Fruit fly (Drosophila melanogaster) whole organism, embryonic: ENCODE measurements around the gene Top3beta.
A peak's percentile ranks its signal among the peaks of the same experiment; 100 is the strongest.

Experiments
- Aef1 ChIP-seq: fragments of 200-800 bp; sonication (Bioruptor generic); IDR thresholded peaks from 3 replicates; pipeline ENCODE4 v1.3.6; 2022; ENCODE audit warnings: missing biosample characterization, missing genetic modification characterization
- Awh ChIP-seq: fragments of 200-800 bp; sonication (Bioruptor generic); IDR thresholded peaks from 2 replicates; pipeline ENCODE4, ENCODE4 v1.3.6; 2022; ENCODE audit warnings: missing biosample characterization, missing genetic modification characterization
- Bgb ChIP-seq: fragments of 200-800 bp; sonication (Bioruptor generic); IDR thresholded peaks from 2 replicates; pipeline ENCODE4 v1.3.6; 2022; ENCODE audit warnings: missing biosample characterization, missing genetic modification characterization; ENCODE audit not compliant: partially characterized antibody
- CG1024 ChIP-seq: fragments of 200-800 bp; sonication (Bioruptor generic); IDR thresholded peaks from 2 replicates; pipeline ENCODE4 v1.3.6; 2022; ENCODE audit warnings: missing biosample characterization, missing genetic modification characterization
- CG11247 ChIP-seq: fragments of 200-800 bp; sonication (Bioruptor generic); IDR thresholded peaks from 2 replicates; pipeline ENCODE4 v1.3.6; 2022; ENCODE audit warnings: missing biosample characterization, missing genetic modification characterization
- CG11398 ChIP-seq: fragments of 200-800 bp; sonication (Bioruptor generic); optimal IDR thresholded peaks from 2 replicates; lab custom pipeline; 2016; ENCODE audit warnings: missing biosample characterization, missing genetic modification characterization
- CG12104 ChIP-seq: fragments of 200-800 bp; sonication (Bioruptor generic); optimal IDR thresholded peaks from 3 replicates; lab custom pipeline; 2016; ENCODE audit warnings: missing biosample characterization, missing genetic modification characterization
- CG16813 ChIP-seq: fragments of 200-800 bp; sonication (Bioruptor generic); IDR thresholded peaks from 3 replicates; pipeline ENCODE4 v1.3.6; 2022; ENCODE audit warnings: missing biosample characterization, missing genetic modification characterization; ENCODE audit not compliant: partially characterized antibody
- CG17361 ChIP-seq: fragments of 200-800 bp; sonication (Bioruptor generic); IDR thresholded peaks from 3 replicates; pipeline ENCODE4 v1.3.6; 2022; ENCODE audit warnings: missing biosample characterization, missing genetic modification characterization
- CG17385 ChIP-seq: fragments of 200-800 bp; sonication (Bioruptor generic); optimal IDR thresholded peaks from 3 replicates; lab custom pipeline; 2018; ENCODE audit warnings: missing biosample characterization, mild to moderate bottlenecking, missing genetic modification characterization
- CG18262 ChIP-seq: fragments of 200-800 bp; optimal IDR thresholded peaks from 3 replicates; lab custom pipeline; 2019; ENCODE audit warnings: missing biosample characterization, mild to moderate bottlenecking, missing genetic modification characterization, moderate library complexity
- CG18764 ChIP-seq: fragments of 200-800 bp; sonication (Bioruptor generic); optimal IDR thresholded peaks from 3 replicates; lab custom pipeline; 2016; ENCODE audit warnings: missing biosample characterization, missing genetic modification characterization
- CG2678 ChIP-seq: fragments of 200-800 bp; sonication (Bioruptor generic); optimal IDR thresholded peaks from 3 replicates; lab custom pipeline; 2019; ENCODE audit warnings: missing biosample characterization, mild to moderate bottlenecking, missing genetic modification characterization, moderate library complexity
- CG31224 ChIP-seq: fragments of 200-800 bp; sonication (Bioruptor generic); IDR thresholded peaks from 2 replicates; pipeline ENCODE4 v1.3.6; 2022; ENCODE audit warnings: missing biosample characterization, missing genetic modification characterization
- CG3407 ChIP-seq: fragments of 200-800 bp; sonication (Bioruptor generic); optimal IDR thresholded peaks from 2 replicates; lab custom pipeline; 2018; ENCODE audit warnings: missing biosample characterization, mild to moderate bottlenecking, missing genetic modification characterization
- CG4854 ChIP-seq: fragments of 200-800 bp; sonication (Bioruptor generic); optimal IDR thresholded peaks from 2 replicates; lab custom pipeline; 2016; ENCODE audit warnings: missing biosample characterization, missing genetic modification characterization, inconsistent platforms
- CG5245 ChIP-seq: fragments of 200-800 bp; sonication (Bioruptor generic); optimal IDR thresholded peaks from 3 replicates; lab custom pipeline; 2016; ENCODE audit warnings: missing biosample characterization, missing genetic modification characterization
- CG6254 ChIP-seq: fragments of 200-800 bp; sonication (Bioruptor generic); optimal IDR thresholded peaks from 3 replicates; lab custom pipeline; 2017; ENCODE audit warnings: mild to moderate bottlenecking, missing biosample characterization, missing genetic modification reagents, missing genetic modification characterization
- CG6654 ChIP-seq: fragments of 200-800 bp; sonication (Bioruptor generic); optimal IDR thresholded peaks from 2 replicates; lab custom pipeline; 2017; ENCODE audit warnings: missing biosample characterization, mild to moderate bottlenecking, missing genetic modification characterization
- CG7987 ChIP-seq: fragments of 200-800 bp; sonication (Bioruptor generic); optimal IDR thresholded peaks from 2 replicates; lab custom pipeline; 2018; ENCODE audit warnings: missing biosample characterization, mild to moderate bottlenecking, missing genetic modification characterization, moderate library complexity
- CG8478 ChIP-seq: fragments of >200 bp; optimal IDR thresholded peaks from 2 replicates; lab custom pipeline; 2018
- CG8944 ChIP-seq: fragments of 200-800 bp; sonication (Bioruptor generic); optimal IDR thresholded peaks from 3 replicates; lab custom pipeline; 2016; ENCODE audit warnings: missing biosample characterization, missing genetic modification characterization
- Dp ChIP-seq: fragments of 200-800 bp; sonication (Bioruptor generic); optimal IDR thresholded peaks from 2 replicates; lab custom pipeline; 2018; ENCODE audit warnings: missing biosample characterization, mild to moderate bottlenecking, missing genetic modification characterization, moderate library complexity
- Dref ChIP-seq: fragments of 200-800 bp; sonication (Bioruptor generic); IDR thresholded peaks from 2 replicates; pipeline ENCODE4 v1.3.6; 2022; ENCODE audit warnings: missing biosample characterization, missing genetic modification characterization
- HLH4C ChIP-seq: fragments of 200-800 bp; sonication (Bioruptor generic); IDR thresholded peaks from 3 replicates; pipeline ENCODE4 v1.3.6; 2022; ENCODE audit warnings: missing biosample characterization, missing genetic modification characterization; ENCODE audit not compliant: partially characterized antibody
- HLHmδ ChIP-seq: fragments of 200-800 bp; sonication (Bioruptor generic); optimal IDR thresholded peaks from 2 replicates; lab custom pipeline; 2018; ENCODE audit warnings: missing biosample characterization, mild to moderate bottlenecking, missing genetic modification characterization, moderate library complexity
- Hsf ChIP-seq: fragments of 200-800 bp; sonication (Bioruptor generic); optimal IDR thresholded peaks from 3 replicates; lab custom pipeline; 2016; ENCODE audit warnings: missing biosample characterization, missing genetic modification characterization
- Max ChIP-seq: fragments of 200-800 bp; sonication (Bioruptor generic); optimal IDR thresholded peaks from 2 replicates; lab custom pipeline; 2016; ENCODE audit warnings: missing biosample characterization, mild to moderate bottlenecking, missing genetic modification characterization
- Myb ChIP-seq: fragments of 200-800 bp; sonication (Bioruptor generic); optimal IDR thresholded peaks from 2 replicates; lab custom pipeline; 2016; ENCODE audit warnings: missing biosample characterization, missing genetic modification characterization
- NC2α ChIP-seq: fragments of 200-800 bp; sonication (Bioruptor generic); optimal IDR thresholded peaks from 2 replicates; lab custom pipeline; 2016; ENCODE audit warnings: missing biosample characterization, missing genetic modification characterization
- Rfx ChIP-seq: fragments of 200-800 bp; sonication (Bioruptor generic); IDR thresholded peaks from 2 replicates; pipeline ENCODE4 v1.3.6; 2022; ENCODE audit warnings: missing biosample characterization, missing genetic modification characterization
- Sox102F ChIP-seq: fragments of 200-800 bp; sonication (Bioruptor generic); optimal IDR thresholded peaks from 2 replicates; lab custom pipeline; 2018; ENCODE audit warnings: missing biosample characterization, mild to moderate bottlenecking, missing genetic modification characterization, moderate library complexity
- TFAM ChIP-seq: fragments of 200-800 bp; sonication (Bioruptor generic); optimal IDR thresholded peaks from 2 replicates; lab custom pipeline; 2017; ENCODE audit warnings: missing biosample characterization, missing genetic modification characterization, inconsistent platforms
- Xrp1 ChIP-seq: fragments of 200-800 bp; sonication (Bioruptor generic); IDR thresholded peaks from 2 replicates; pipeline ENCODE4 v1.3.6; 2022; ENCODE audit warnings: missing biosample characterization, missing genetic modification characterization
- bcd ChIP-seq: fragments of 200-800 bp; sonication (Bioruptor generic); optimal IDR thresholded peaks from 2 replicates; lab custom pipeline; 2017; ENCODE audit warnings: missing biosample characterization, mild to moderate bottlenecking, missing genetic modification characterization
- cato ChIP-seq: fragments of 200-800 bp; sonication (Bioruptor generic); optimal IDR thresholded peaks from 2 replicates; lab custom pipeline; 2016; ENCODE audit warnings: missing biosample characterization, missing genetic modification characterization, borderline replicate concordance
- danr ChIP-seq: fragments of 200-800 bp; sonication (Bioruptor generic); IDR thresholded peaks from 2 replicates; pipeline ENCODE4 v1.3.6; 2022; ENCODE audit warnings: missing biosample characterization, missing genetic modification characterization
- fd102C ChIP-seq: fragments of 200-800 bp; sonication (Bioruptor generic); optimal IDR thresholded peaks from 2 replicates; lab custom pipeline; 2018; ENCODE audit warnings: missing biosample characterization, mild to moderate bottlenecking, missing genetic modification characterization, moderate library complexity
- gem ChIP-seq: fragments of 200-800 bp; sonication (Bioruptor generic); optimal IDR thresholded peaks from 2 replicates; lab custom pipeline; 2019; ENCODE audit warnings: missing biosample characterization, mild to moderate bottlenecking, missing genetic modification characterization, moderate library complexity
- gfzf ChIP-seq: fragments of 200-800 bp; sonication (Bioruptor generic); optimal IDR thresholded peaks from 2 replicates; lab custom pipeline; 2016; ENCODE audit warnings: missing biosample characterization, mild to moderate bottlenecking, missing genetic modification characterization, moderate library complexity
- gt ChIP-seq: fragments of 200-800 bp; sonication (Bioruptor generic); IDR thresholded peaks from 2 replicates; pipeline ENCODE4 v1.3.6; 2022; ENCODE audit warnings: missing biosample characterization, missing genetic modification characterization
- ham ChIP-seq: fragments of 200-800 bp; sonication (Bioruptor generic); IDR thresholded peaks from 2 replicates; pipeline ENCODE4 v1.3.6; 2022; ENCODE audit warnings: missing biosample characterization, missing genetic modification characterization
- jigr1 ChIP-seq: fragments of 200-800 bp; sonication (Bioruptor generic); IDR thresholded peaks from 3 replicates; pipeline ENCODE4 v1.3.6; 2022; ENCODE audit warnings: missing biosample characterization, missing genetic modification characterization
- ken ChIP-seq: fragments of 200-800 bp; sonication (Bioruptor generic); IDR thresholded peaks from 3 replicates; pipeline ENCODE4 v1.3.6; 2022; ENCODE audit warnings: missing biosample characterization, missing genetic modification characterization
- klu ChIP-seq: fragments of 200-800 bp; sonication (Bioruptor generic); IDR thresholded peaks from 2 replicates; pipeline ENCODE4 v1.3.6; 2022; ENCODE audit warnings: missing biosample characterization, missing genetic modification characterization
- mld ChIP-seq: fragments of 200-800 bp; sonication (Bioruptor generic); IDR thresholded peaks from 3 replicates; pipeline ENCODE4 v1.3.6; 2022; ENCODE audit warnings: missing biosample characterization, missing genetic modification characterization; ENCODE audit not compliant: partially characterized antibody
- nerfin-1 ChIP-seq: fragments of 200-800 bp; sonication (Bioruptor generic); optimal IDR thresholded peaks from 3 replicates; lab custom pipeline; 2019; ENCODE audit warnings: missing biosample characterization, mild to moderate bottlenecking, missing genetic modification characterization, moderate library complexity
- pnt ChIP-seq: fragments of 200-800 bp; sonication (Bioruptor generic); optimal IDR thresholded peaks from 3 replicates; lab custom pipeline; 2016; ENCODE audit warnings: missing biosample characterization, missing genetic modification characterization
- sna ChIP-seq: fragments of 200-800 bp; sonication (Bioruptor generic); IDR thresholded peaks from 2 replicates; pipeline ENCODE4 v1.3.6; 2022; ENCODE audit warnings: missing biosample characterization, missing genetic modification characterization; ENCODE audit not compliant: partially characterized antibody
- usp ChIP-seq: fragments of >200 bp; optimal IDR thresholded peaks from 2 replicates; lab custom pipeline; 2017; ENCODE audit warnings: missing biosample characterization, missing genetic modification characterization
- yki ChIP-seq: fragments of >200 bp; optimal IDR thresholded peaks from 3 replicates; lab custom pipeline; 2018

The Top3beta gene

dm6 chrX:6267187-6267711 lies 20.5 kb downstream of the Top3beta start, which contains the start of gene schlank (continued):
- TF ChIP-seq CG18764 (GFP tag; lab: Kevin White, UChicago) = peak; percentile 43
- no peak for TF ChIP-seq sna (GFP tag; lab: Robert Waterston, UW)
- no peak for TF ChIP-seq HLHmδ (GFP tag; lab: Kevin White, UChicago)
- TF ChIP-seq CG7987 (GFP tag; lab: Kevin White, UChicago) = no peak
- TF ChIP-seq CG2678 (tag; lab: Kevin White, UChicago) = no peak
- TF ChIP-seq CG6654 (GFP tag; lab: Kevin White, UChicago) = no peak
- TF ChIP-seq Awh (GFP tag; lab: Robert Waterston, UW) = peak; percentile 56
- TF ChIP-seq CG8944 (GFP tag; lab: Kevin White, UChicago) = peak; percentile 55
- no peak for TF ChIP-seq gt (GFP tag; lab: Robert Waterston, UW)
- TF ChIP-seq cato (GFP tag; lab: Kevin White, UChicago) = no peak
- peak; percentile 67 for TF ChIP-seq Rfx (GFP tag; lab: Robert Waterston, UW)
- TF ChIP-seq CG11247 (GFP tag; lab: Robert Waterston, UW) = peak; percentile 16; the same call in 1 of the 2 replicates
- no peak for TF ChIP-seq CG3407 (GFP tag; lab: Kevin White, UChicago)
- TF ChIP-seq klu (GFP tag; lab: Robert Waterston, UW) = peak; percentile 22; the same call in 1 of the 2 replicates
- no peak for TF ChIP-seq nerfin-1 (tag; lab: Kevin White, UChicago)
- TF ChIP-seq gem (tag; lab: Kevin White, UChicago) = peak; percentile 69
- TF ChIP-seq TFAM (GFP tag; lab: Kevin White, UChicago) = no peak
- TF ChIP-seq danr = no peak
- no peak for TF ChIP-seq Sox102F (GFP tag; lab: Kevin White, UChicago)
- TF ChIP-seq ken (GFP tag; lab: Robert Waterston, UW) = peak; percentile 66
- TF ChIP-seq HLH4C = no peak
- no peak for TF ChIP-seq Bgb (GFP tag; lab: Robert Waterston, UW)
- TF ChIP-seq mld = no peak
- TF ChIP-seq Max (GFP tag; lab: Kevin White, UChicago) = no peak
- TF ChIP-seq CG17361 (GFP tag; lab: Robert Waterston, UW) = peak; percentile 71
- TF ChIP-seq CG8478 (lab: Kevin White, UChicago) = no peak
- peak; percentile 62 for TF ChIP-seq Hsf (GFP tag; lab: Kevin White, UChicago)
- TF ChIP-seq CG4854 (GFP tag; lab: Kevin White, UChicago) = no peak
- TF ChIP-seq Dref (GFP tag; lab: Robert Waterston, UW) = peak; percentile 24; the same call in 1 of the 2 replicates
- no peak for TF ChIP-seq CG17385
- no peak for TF ChIP-seq CG6254 (GFP tag; lab: Kevin White, UChicago)
- TF ChIP-seq fd102C (GFP tag; lab: Kevin White, UChicago) = no peak
- TF ChIP-seq jigr1 (GFP tag; lab: Robert Waterston, UW) = 0 out of 3 replicates have a peak, but pooled peaks have one; percentile 46
- TF ChIP-seq pnt (GFP tag; lab: Kevin White, UChicago) = peak; percentile 60
- peak; percentile 30 for TF ChIP-seq Dp (GFP tag; lab: Kevin White, UChicago)
- peak; percentile 30; the same call in 1 of the 3 replicates for TF ChIP-seq Aef1 (GFP tag; lab: Robert Waterston, UW)
- TF ChIP-seq CG31224 = peak; percentile 56
- no peak for TF ChIP-seq yki (lab: Kevin White, UChicago)
- TF ChIP-seq Xrp1 (GFP tag; lab: Robert Waterston, UW) = peak; percentile 46; the same call in 1 of the 2 replicates
- TF ChIP-seq bcd (GFP tag; lab: Kevin White, UChicago) = peak; percentile 21
- TF ChIP-seq CG16813 (GFP tag; lab: Robert Waterston, UW) = no peak
- no peak for TF ChIP-seq usp (GFP tag; lab: Kevin White, UChicago)
- TF ChIP-seq CG5245 (GFP tag; lab: Kevin White, UChicago) = no peak
- TF ChIP-seq NC2α (GFP tag; lab: Kevin White, UChicago) = no peak
- no peak for TF ChIP-seq ham
- TF ChIP-seq CG1024 (GFP tag; lab: Robert Waterston, UW) = peak; percentile 43; the same call in 1 of the 2 replicates
- TF ChIP-seq CG18262 = peak; percentile 53
- peak; percentile 94 for TF ChIP-seq gfzf (GFP tag; lab: Kevin White, UChicago)
- peak; percentile 27 for TF ChIP-seq CG12104 (GFP tag; lab: Kevin White, UChicago)
- TF ChIP-seq Myb (GFP tag; lab: Kevin White, UChicago) = peak; percentile 44
- TF ChIP-seq CG11398 (GFP tag; lab: Kevin White, UChicago) = peak; percentile 30
